Worm (Caenorhabditis elegans) whole organism, L3 larva: ENCODE results near the gene bbs-5.
A peak's percentile ranks its signal among the peaks of the same experiment; 100 is the strongest.

Experiments
- R02D3.7 ChIP-seq: fragments of 150-350 bp; optimal IDR thresholded peaks from 2 replicates; lab custom pipeline; 2014; ENCODE audit warnings: missing biosample characterization, missing genetic modification characterization
- ZK546.5 ChIP-seq: sonication (generic microtip); optimal IDR thresholded peaks from 2 replicates; lab custom pipeline; 2017; ENCODE audit warnings: missing biosample characterization, missing genetic modification characterization
- aly-2 ChIP-seq: fragments of 150-350 bp; optimal IDR thresholded peaks from 2 replicates; lab custom pipeline; 2014; ENCODE audit warnings: missing biosample characterization, missing genetic modification characterization
- ama-1 ChIP-seq: fragments of 150-350 bp; optimal IDR thresholded peaks from 2 replicates; lab custom pipeline; 2018
- ceh-16 ChIP-seq: sonication (generic microtip); optimal IDR thresholded peaks from 2 replicates; lab custom pipeline; 2017; ENCODE audit warnings: missing biosample characterization, missing genetic modification characterization
- ceh-28 ChIP-seq: fragments of 150-350 bp; optimal IDR thresholded peaks from 2 replicates; lab custom pipeline; 2014; ENCODE audit warnings: missing biosample characterization, missing genetic modification reagents, missing genetic modification characterization
- ceh-82 ChIP-seq: fragments of 150-350 bp; optimal IDR thresholded peaks from 2 replicates; lab custom pipeline; 2014; ENCODE audit warnings: missing biosample characterization, missing genetic modification characterization
- ceh-9 ChIP-seq: sonication (generic microtip); optimal IDR thresholded peaks from 2 replicates; lab custom pipeline; 2018; ENCODE audit warnings: missing biosample characterization, missing genetic modification characterization
- daf-12 ChIP-seq: fragments of 150-350 bp; optimal IDR thresholded peaks from 2 replicates; lab custom pipeline; 2014; ENCODE audit warnings: missing biosample characterization, missing genetic modification reagents, missing genetic modification characterization
- egl-27 ChIP-seq: sonication (generic microtip); optimal IDR thresholded peaks from 4 replicates; lab custom pipeline; 2017; ENCODE audit warnings: missing biosample characterization, missing genetic modification reagents, missing genetic modification characterization
- egl-5 ChIP-seq: fragments of 150-350 bp; optimal IDR thresholded peaks from 2 replicates; lab custom pipeline; 2017; ENCODE audit warnings: missing biosample characterization, missing genetic modification reagents, missing genetic modification characterization, inconsistent platforms
- elt-1 ChIP-seq: fragments of 150-350 bp; optimal IDR thresholded peaks from 2 replicates; lab custom pipeline; 2014; ENCODE audit warnings: missing biosample characterization, missing genetic modification characterization
- elt-2 ChIP-seq: sonication (generic microtip); optimal IDR thresholded peaks from 2 replicates; lab custom pipeline; 2016; ENCODE audit warnings: missing genetic modification reagents, mild to moderate bottlenecking, missing genetic modification characterization, missing compliant biosample characterization
- elt-3 ChIP-seq, 3 experiments: fragments of 150-350 bp in 1 of 3; sonication (generic microtip) in 2 of 3; optimal IDR thresholded peaks; 2 replicates in 2 of 3; 4 replicates in 1 of 3; lab custom pipeline; 2014 to 2017; ENCODE audit warnings: missing biosample characterization in 3 of 3, missing genetic modification characterization in 3 of 3
- eor-1 ChIP-seq, 2 experiments: fragments of 150-350 bp; optimal IDR thresholded peaks; 2 replicates each; lab custom pipeline; 2014 to 2018; ENCODE audit warnings: missing biosample characterization in 2 of 2, missing genetic modification characterization in 2 of 2
- fkh-10 ChIP-seq: sonication (generic microtip); optimal IDR thresholded peaks from 2 replicates; lab custom pipeline; 2017; ENCODE audit warnings: missing biosample characterization, missing genetic modification reagents, missing genetic modification characterization
- fkh-2 ChIP-seq: fragments of 150-350 bp; optimal IDR thresholded peaks from 2 replicates; lab custom pipeline; 2014; ENCODE audit warnings: missing biosample characterization, missing genetic modification reagents, missing genetic modification characterization
- fos-1 ChIP-seq: fragments of 150-350 bp; optimal IDR thresholded peaks from 2 replicates; lab custom pipeline; 2014; ENCODE audit warnings: missing biosample characterization, missing genetic modification characterization
- hmg-11 ChIP-seq: sonication (generic microtip); optimal IDR thresholded peaks from 2 replicates; lab custom pipeline; 2016; ENCODE audit warnings: missing genetic modification characterization, missing compliant biosample characterization
- jun-1 ChIP-seq: fragments of 150-350 bp; optimal IDR thresholded peaks from 2 replicates; lab custom pipeline; 2014; ENCODE audit warnings: missing biosample characterization, missing genetic modification reagents, missing genetic modification characterization
- lin-15B ChIP-seq: fragments of 150-350 bp; optimal IDR thresholded peaks from 2 replicates; lab custom pipeline; 2014; ENCODE audit warnings: missing biosample characterization, missing genetic modification characterization
- lin-39 ChIP-seq: fragments of 150-350 bp; optimal IDR thresholded peaks from 2 replicates; lab custom pipeline; 2018; ENCODE audit warnings: missing biosample characterization, missing genetic modification reagents, missing genetic modification characterization
- lsy-12 ChIP-seq: sonication (generic microtip); optimal IDR thresholded peaks from 2 replicates; lab custom pipeline; 2016; ENCODE audit warnings: mild to moderate bottlenecking, missing genetic modification characterization, missing compliant biosample characterization
- mdl-1 ChIP-seq: fragments of 150-350 bp; optimal IDR thresholded peaks from 2 replicates; lab custom pipeline; 2014; ENCODE audit warnings: missing biosample characterization, missing genetic modification characterization
- mml-1 ChIP-seq: fragments of 150-350 bp; sonication (generic microtip); optimal IDR thresholded peaks from 3 replicates; lab custom pipeline; 2014; ENCODE audit warnings: missing biosample characterization, missing genetic modification characterization
- nfya-1 ChIP-seq: sonication (generic microtip); optimal IDR thresholded peaks from 2 replicates; lab custom pipeline; 2017; ENCODE audit warnings: missing genetic modification characterization, mild to moderate bottlenecking, missing compliant biosample characterization, antibody characterized with exemption, moderate library complexity; ENCODE audit not compliant: insufficient read depth
- nhr-11 ChIP-seq: fragments of 150-350 bp; optimal IDR thresholded peaks from 2 replicates; lab custom pipeline; 2014; ENCODE audit warnings: missing biosample characterization, missing genetic modification characterization
- nhr-12 ChIP-seq: fragments of 150-350 bp; optimal IDR thresholded peaks from 2 replicates; lab custom pipeline; 2014; ENCODE audit warnings: missing biosample characterization, missing genetic modification characterization
- nhr-23 ChIP-seq: fragments of 150-350 bp; optimal IDR thresholded peaks from 2 replicates; lab custom pipeline; 2014; ENCODE audit warnings: missing biosample characterization, missing genetic modification reagents, missing genetic modification characterization
- nhr-237 ChIP-seq: fragments of 150-350 bp; optimal IDR thresholded peaks from 2 replicates; lab custom pipeline; 2014; ENCODE audit warnings: missing biosample characterization, missing genetic modification characterization
- nhr-25 ChIP-seq: sonication (generic microtip); optimal IDR thresholded peaks from 2 replicates; lab custom pipeline; 2017; ENCODE audit warnings: missing biosample characterization, missing genetic modification characterization
- nhr-28 ChIP-seq: fragments of 150-350 bp; optimal IDR thresholded peaks from 2 replicates; lab custom pipeline; 2014; ENCODE audit warnings: missing biosample characterization, missing genetic modification characterization
- nhr-43 ChIP-seq: sonication (generic microtip); optimal IDR thresholded peaks from 2 replicates; lab custom pipeline; 2016; ENCODE audit warnings: mild to moderate bottlenecking, missing genetic modification characterization, missing compliant biosample characterization; ENCODE audit not compliant: poor library complexity, severe bottlenecking
- nhr-67 ChIP-seq: fragments of 150-350 bp; optimal IDR thresholded peaks from 2 replicates; lab custom pipeline; 2014; ENCODE audit warnings: missing biosample characterization, missing genetic modification characterization
- nhr-76 ChIP-seq: fragments of 150-350 bp; sonication (generic microtip); optimal IDR thresholded peaks from 5 replicates; lab custom pipeline; 2014; ENCODE audit warnings: missing biosample characterization, missing genetic modification characterization
- nhr-77 ChIP-seq: fragments of 150-350 bp; optimal IDR thresholded peaks from 2 replicates; lab custom pipeline; 2014; ENCODE audit warnings: missing biosample characterization, missing genetic modification characterization
- pha-4 ChIP-seq: fragments of 150-350 bp; optimal IDR thresholded peaks from 2 replicates; lab custom pipeline; 2014; ENCODE audit warnings: missing biosample characterization, missing genetic modification reagents, missing genetic modification characterization
- pqm-1 ChIP-seq: fragments of 150-350 bp; optimal IDR thresholded peaks from 2 replicates; lab custom pipeline; 2017; ENCODE audit warnings: missing biosample characterization, missing genetic modification characterization, inconsistent platforms
- sea-2 ChIP-seq: fragments of 150-350 bp; sonication (generic microtip); optimal IDR thresholded peaks from 4 replicates; lab custom pipeline; 2014; ENCODE audit warnings: missing biosample characterization, missing genetic modification reagents, missing genetic modification characterization
- skn-1 ChIP-seq: fragments of 150-350 bp; optimal IDR thresholded peaks from 2 replicates; lab custom pipeline; 2014; ENCODE audit warnings: missing biosample characterization, missing genetic modification characterization
- snpc-4 ChIP-seq: fragments of 150-350 bp; optimal IDR thresholded peaks from 2 replicates; lab custom pipeline; 2014; ENCODE audit warnings: missing biosample characterization, missing genetic modification characterization
- tbx-2 ChIP-seq: sonication (generic microtip); optimal IDR thresholded peaks from 2 replicates; lab custom pipeline; 2016; ENCODE audit warnings: mild to moderate bottlenecking, missing genetic modification characterization, missing compliant biosample characterization
- unc-39 ChIP-seq: sonication (generic microtip); optimal IDR thresholded peaks from 4 replicates; lab custom pipeline; 2017; ENCODE audit warnings: missing biosample characterization, missing genetic modification characterization
- unc-62 ChIP-seq: fragments of 150-350 bp; sonication (generic microtip); optimal IDR thresholded peaks from 4 replicates; lab custom pipeline; 2014; ENCODE audit warnings: missing biosample characterization, missing genetic modification reagents, missing genetic modification characterization
- zag-1 ChIP-seq: fragments of 150-350 bp; optimal IDR thresholded peaks from 2 replicates; lab custom pipeline; 2014; ENCODE audit warnings: missing biosample characterization, missing genetic modification characterization
- ztf-11 ChIP-seq: fragments of 150-350 bp; optimal IDR thresholded peaks from 2 replicates; lab custom pipeline; 2014; ENCODE audit warnings: missing biosample characterization, missing genetic modification characterization
- ztf-4 ChIP-seq: fragments of 150-350 bp; optimal IDR thresholded peaks from 2 replicates; lab custom pipeline; 2014; ENCODE audit warnings: missing biosample characterization, missing genetic modification characterization

Gene bbs-5

DNA sequence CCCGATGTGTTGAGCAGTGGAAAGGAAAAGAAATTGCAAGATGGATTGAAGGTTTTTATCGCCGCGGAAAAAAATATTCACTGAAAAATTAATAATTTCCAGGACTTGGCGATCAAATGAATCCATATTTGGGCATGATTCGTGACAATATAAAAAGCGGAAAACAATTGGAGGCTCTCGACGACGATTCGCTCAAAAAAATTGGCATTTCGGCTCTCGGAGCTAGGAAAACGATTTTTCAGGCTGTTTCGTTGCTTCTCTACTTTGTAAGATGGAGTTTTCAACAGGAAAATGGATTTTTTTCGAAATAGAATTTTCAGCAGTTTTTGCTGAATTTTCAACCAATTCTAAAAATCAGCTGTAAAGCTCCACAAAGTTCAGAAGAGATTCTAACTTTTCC lies 10.2 kb upstream of the bbs-5 start:
- TF ChIP-seq fkh-10 (GFP tag; lab: Kevin White, UChicago) (no peak), ceh-82 (tag; lab: Kevin White, UChicago) (no peak), unc-62 (no peak), skn-1 (tag; lab: Kevin White, UChicago) (no peak), nfya-1 (no peak), nhr-43 (tag; lab: Kevin White, UChicago) (no peak), zag-1 (tag; lab: Kevin White, UChicago) (no peak), nhr-23 (tag; lab: Kevin White, UChicago) (no peak), snpc-4 (no peak)

DNA sequence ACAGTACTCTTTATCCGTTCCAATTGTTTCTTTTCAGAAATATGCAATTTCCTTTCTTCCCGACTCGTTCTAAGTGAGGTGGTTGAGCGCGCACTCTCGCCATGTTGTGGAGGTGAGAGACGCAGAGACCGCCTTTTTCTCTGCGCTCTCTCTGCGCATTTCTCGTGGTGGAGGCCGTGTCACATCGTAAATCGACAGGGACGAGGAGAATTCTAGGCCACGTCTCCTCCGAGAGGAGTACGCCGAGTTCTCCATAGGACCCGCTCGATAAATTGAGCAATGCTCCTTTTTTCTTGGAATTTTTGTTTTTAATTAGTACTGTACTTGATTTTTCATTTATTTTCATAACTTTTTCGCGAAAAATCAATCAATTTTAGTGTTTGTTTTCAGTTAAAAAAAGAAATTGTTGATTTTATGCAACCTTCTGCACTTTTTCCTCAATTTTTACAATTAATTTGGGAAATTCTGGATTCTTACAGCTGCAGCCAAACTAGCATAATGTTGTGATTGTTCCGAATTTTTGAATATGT lies 9.3 kb upstream of the bbs-5 start, which contains the start of gene cnk-1:
TSS of gene cnk-1 (plus strand) at position 480 of the 530 bp plus-strand sequence.
- TF ChIP-seq zag-1 (tag; lab: Kevin White, UChicago) (no peak), sea-2 (GFP tag; lab: Kevin White, UChicago) (no peak), skn-1 (tag; lab: Kevin White, UChicago) (peak; percentile 22), aly-2 (tag; lab: Kevin White, UChicago) (no peak), egl-5 (tag; lab: Kevin White, UChicago) (no peak), nfya-1 (peak; percentile 60), fos-1 (tag; lab: Kevin White, UChicago) (no peak), eor-1 (tag; optimal IDR thresholded peaks at IDR 0.05; lab: Kevin White, UChicago) (no peak), mml-1 (tag; lab: Kevin White, UChicago) (no peak), lsy-12 (tag; lab: Kevin White, UChicago) (peak; percentile 57), lin-15B (tag; lab: Kevin White, UChicago) (peak; percentile 91), nhr-76 (tag; lab: Kevin White, UChicago) (no peak), ceh-82 (tag; lab: Kevin White, UChicago) (no peak), ama-1 (lab: Kevin White, UChicago) (no peak), ceh-9 (tag; lab: Kevin White, UChicago) (no peak), nhr-237 (tag; lab: Kevin White, UChicago) (no peak), nhr-77 (tag; lab: Kevin White, UChicago) (no peak), daf-12 (tag; lab: Kevin White, UChicago) (no peak), nhr-67 (tag; lab: Kevin White, UChicago) (no peak), nhr-23 (tag; lab: Kevin White, UChicago) (peak; percentile 65), ZK546.5 (tag; lab: Kevin White, UChicago) (no peak), nhr-28 (tag; lab: Kevin White, UChicago) (no peak), pqm-1 (no peak), elt-1 (no peak), fkh-2 (tag; lab: Kevin White, UChicago) (no peak), elt-2 (peak; percentile 38), jun-1 (tag; lab: Kevin White, UChicago) (no peak), egl-27 (tag; lab: Kevin White, UChicago) (no peak), pha-4 (tag; lab: Kevin White, UChicago) (peak; percentile 46), nhr-43 (tag; lab: Kevin White, UChicago) (peak; percentile 92), unc-62 (no peak), ceh-28 (tag; lab: Kevin White, UChicago) (no peak), ceh-16 (tag; lab: Kevin White, UChicago) (no peak), unc-39 (tag; lab: Kevin White, UChicago) (no peak), nhr-12 (tag; lab: Kevin White, UChicago) (no peak), R02D3.7 (tag; lab: Kevin White, UChicago) (peak; percentile 89), hmg-11 (tag; lab: Kevin White, UChicago) (peak; percentile 37), snpc-4 (no peak), elt-3 (tag; optimal IDR thresholded peaks at IDR 0.05; lab: Kevin White, UChicago) (no peak), nhr-25 (tag; lab: Kevin White, UChicago) (peak; percentile 14), ztf-4 (tag; lab: Kevin White, UChicago) (no peak), lin-39 (tag; lab: Kevin White, UChicago) (peak; percentile 64), tbx-2 (tag; lab: Kevin White, UChicago) (peak; percentile 56), ztf-11 (tag; lab: Kevin White, UChicago) (no peak), fkh-10 (GFP tag; lab: Kevin White, UChicago) (no peak), mdl-1 (tag; lab: Kevin White, UChicago) (no peak), nhr-11 (tag; lab: Kevin White, UChicago) (no peak)
